Worm (Caenorhabditis elegans) whole organism, L2 larva: Measurements from ENCODE around the gene F54E2.2.

Source experiments
- F13H6.1 ChIP-seq: sonication (generic microtip); optimal IDR thresholded peaks from 2 replicates; lab custom pipeline; 2016; ENCODE audit warnings: missing genetic modification characterization, missing compliant biosample characterization
- R02D3.7 ChIP-seq: fragments of 150-350 bp; optimal IDR thresholded peaks from 2 replicates; lab custom pipeline; 2014; ENCODE audit warnings: missing biosample characterization, missing genetic modification characterization
- aly-2 ChIP-seq: fragments of 150-350 bp; optimal IDR thresholded peaks from 2 replicates; lab custom pipeline; 2014; ENCODE audit warnings: missing biosample characterization, missing genetic modification characterization
- ama-1 ChIP-seq: fragments of 150-350 bp; optimal IDR thresholded peaks from 2 replicates; lab custom pipeline; 2018; ENCODE audit warnings: inconsistent platforms
- ceh-82 ChIP-seq: fragments of 150-350 bp; optimal IDR thresholded peaks from 2 replicates; lab custom pipeline; 2014; ENCODE audit warnings: missing biosample characterization, missing genetic modification characterization
- elt-3 ChIP-seq: sonication (generic microtip); optimal IDR thresholded peaks from 2 replicates; lab custom pipeline; 2017; ENCODE audit warnings: missing biosample characterization, missing genetic modification characterization
- fos-1 ChIP-seq: fragments of 150-350 bp; optimal IDR thresholded peaks from 2 replicates; lab custom pipeline; 2014; ENCODE audit warnings: missing biosample characterization, missing genetic modification characterization
- lin-11 ChIP-seq: fragments of 150-350 bp; sonication (generic microtip); optimal IDR thresholded peaks from 2 replicates; lab custom pipeline; 2014; ENCODE audit warnings: missing biosample characterization, missing genetic modification characterization, inconsistent platforms, mixed read lengths
- lin-39 ChIP-seq: fragments of 150-350 bp; optimal IDR thresholded peaks from 2 replicates; lab custom pipeline; 2014; ENCODE audit warnings: missing biosample characterization, missing genetic modification reagents, missing genetic modification characterization
- nhr-11 ChIP-seq: fragments of 150-350 bp; optimal IDR thresholded peaks from 2 replicates; lab custom pipeline; 2014; ENCODE audit warnings: missing biosample characterization, missing genetic modification characterization
- snpc-4 ChIP-seq: fragments of 150-350 bp; optimal IDR thresholded peaks from 2 replicates; lab custom pipeline; 2014; ENCODE audit warnings: missing biosample characterization, missing genetic modification characterization

DNA sequence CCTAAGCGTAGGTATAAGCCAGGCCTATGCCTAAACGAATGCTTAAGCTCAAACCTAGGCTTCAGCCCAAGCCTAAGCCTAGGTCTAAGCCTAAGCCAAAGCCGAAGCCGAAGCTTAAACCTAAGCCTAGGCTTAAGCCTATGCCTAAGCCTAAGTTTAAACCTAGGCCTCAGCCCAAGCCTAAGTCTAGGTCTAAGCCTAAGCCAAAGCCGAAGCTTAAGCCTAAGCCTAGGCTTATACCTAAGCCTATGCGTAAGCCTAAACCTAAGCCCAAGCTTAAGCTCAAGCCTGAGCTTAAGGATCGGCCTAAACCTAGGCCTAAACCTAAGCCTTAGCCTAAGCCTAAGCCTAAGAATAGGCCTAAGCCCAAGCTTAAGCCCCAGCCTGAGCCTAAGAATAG, 29.9 kb downstream of the F54E2.2 start:
- TF ChIP-seq F13H6.1 (tag; lab: Kevin White, UChicago), result no peak
- TF ChIP-seq nhr-11 (tag; lab: Kevin White, UChicago), result no peak
- TF ChIP-seq snpc-4 (tag; lab: Kevin White, UChicago), result no peak
- no peak for TF ChIP-seq ceh-82 (tag; lab: Kevin White, UChicago)
- no peak for TF ChIP-seq ama-1 (lab: Kevin White, UChicago)
- TF ChIP-seq fos-1 (tag; lab: Kevin White, UChicago), result no peak
- TF ChIP-seq lin-39 (tag; lab: Kevin White, UChicago), result no peak
- TF ChIP-seq elt-3, result no peak
- TF ChIP-seq R02D3.7 (tag; lab: Kevin White, UChicago), result no peak
- TF ChIP-seq aly-2 (tag; lab: Kevin White, UChicago), result no peak
- TF ChIP-seq lin-11 (tag; lab: Kevin White, UChicago), result no peak
